Worm (Caenorhabditis elegans) whole organism, young adult: Measurements from ENCODE around the gene imp-2.

ENCODE experiments used
- C06A6.2 ChIP-seq: fragments of 200-800 bp; sonication (Bioruptor generic); conservative IDR thresholded peaks from 2 replicates; pipeline ENCODE4 v1.3.6; 2022; ENCODE audit warnings: missing genetic modification characterization, missing compliant biosample characterization
- D2030.7 ChIP-seq: fragments of 200-800 bp; sonication (Bioruptor generic); IDR thresholded peaks from 2 replicates; pipeline ENCODE4 v1.3.6; 2022; ENCODE audit warnings: missing genetic modification reagents, missing genetic modification characterization, missing compliant biosample characterization
- F10E7.11 ChIP-seq: sonication (generic microtip); optimal IDR thresholded peaks from 2 replicates; lab custom pipeline; 2017; ENCODE audit warnings: mild to moderate bottlenecking, missing genetic modification characterization, moderate library complexity, missing compliant biosample characterization
- F23B12.7 ChIP-seq: sonication (generic microtip); optimal IDR thresholded peaks from 2 replicates; lab custom pipeline; 2017; ENCODE audit warnings: missing genetic modification characterization, mild to moderate bottlenecking, missing compliant biosample characterization, antibody characterized with exemption, moderate library complexity; ENCODE audit not compliant: insufficient read depth
- F33H1.4 ChIP-seq: fragments of 200-800 bp; sonication (Bioruptor generic); IDR thresholded peaks from 2 replicates; pipeline ENCODE4 v1.3.6; 2022; ENCODE audit warnings: missing genetic modification reagents, missing genetic modification characterization, missing compliant biosample characterization
- F49E8.2 ChIP-seq: sonication (generic microtip); optimal IDR thresholded peaks from 3 replicates; lab custom pipeline; 2017; ENCODE audit warnings: missing genetic modification characterization, mild to moderate bottlenecking, missing compliant biosample characterization, antibody characterized with exemption, moderate library complexity; ENCODE audit not compliant: insufficient read depth
- F57A8.1 ChIP-seq: fragments of 200-800 bp; sonication (Bioruptor generic); optimal IDR thresholded peaks from 2 replicates; lab custom pipeline; 2018; ENCODE audit warnings: mild to moderate bottlenecking, missing genetic modification characterization, moderate library complexity, missing compliant biosample characterization
- F57C9.4 ChIP-seq: sonication (generic microtip); optimal IDR thresholded peaks from 2 replicates; lab custom pipeline; 2017; ENCODE audit warnings: mild to moderate bottlenecking, missing genetic modification characterization, missing compliant biosample characterization
- Y53F4B.3 ChIP-seq: fragments of 200-800 bp; sonication (Bioruptor generic); IDR thresholded peaks from 2 replicates; pipeline ENCODE4 v1.3.6; 2022; ENCODE audit warnings: missing genetic modification reagents, missing genetic modification characterization, missing compliant biosample characterization
- akir-1 ChIP-seq: fragments of 200-800 bp; sonication (Bioruptor generic); optimal IDR thresholded peaks from 2 replicates; lab custom pipeline; 2018; ENCODE audit warnings: mild to moderate bottlenecking, missing genetic modification characterization, moderate library complexity, missing compliant biosample characterization
- aptf-3 ChIP-seq: fragments of 200-800 bp; sonication (Bioruptor generic); IDR thresholded peaks from 2 replicates; pipeline ENCODE4 v1.3.6; 2022; ENCODE audit warnings: missing genetic modification characterization, missing compliant biosample characterization
- athp-1 ChIP-seq: sonication (generic microtip); optimal IDR thresholded peaks from 2 replicates; lab custom pipeline; 2017; ENCODE audit warnings: mild to moderate bottlenecking, missing genetic modification characterization, missing compliant biosample characterization
- cebp-1 ChIP-seq, 2 experiments: fragments of 200-800 bp in 1 of 2; sonication (Bioruptor generic) in 1 of 2; sonication (generic microtip) in 1 of 2; IDR thresholded peaks in 1 of 2; optimal IDR thresholded peaks in 1 of 2; 2 replicates each; pipeline versions ENCODE4 v1.3.6 to Lab custom; 2017 to 2022; ENCODE audit warnings: missing compliant biosample characterization in 2 of 2, missing genetic modification characterization in 2 of 2, mild to moderate bottlenecking in 1 of 2, missing genetic modification reagents in 1 of 2, moderate library complexity in 1 of 2
- ceh-100 ChIP-seq: fragments of 200-800 bp; sonication (Bioruptor generic); IDR thresholded peaks from 2 replicates; pipeline ENCODE4 v1.3.6; 2022; ENCODE audit warnings: missing genetic modification reagents, missing genetic modification characterization, missing compliant biosample characterization
- ceh-40 ChIP-seq: fragments of 200-800 bp; sonication (Bioruptor generic); IDR thresholded peaks from 2 replicates; pipeline ENCODE4 v1.3.6; 2022; ENCODE audit warnings: missing genetic modification characterization, missing compliant biosample characterization
- dox-1 ChIP-seq: fragments of 200-800 bp; sonication (Bioruptor generic); IDR thresholded peaks from 2 replicates; pipeline ENCODE4 v1.3.6; 2022; ENCODE audit warnings: missing genetic modification reagents, missing genetic modification characterization, missing compliant biosample characterization
- dpff-1 ChIP-seq: sonication (generic microtip); optimal IDR thresholded peaks from 2 replicates; lab custom pipeline; 2017; ENCODE audit warnings: mild to moderate bottlenecking, missing genetic modification characterization, missing compliant biosample characterization
- egrh-3 ChIP-seq: fragments of 200-800 bp; sonication (Bioruptor generic); IDR thresholded peaks from 2 replicates; pipeline ENCODE4 v1.3.6; 2022; ENCODE audit warnings: missing genetic modification reagents, missing genetic modification characterization, missing compliant biosample characterization
- gei-17 ChIP-seq: fragments of 200-800 bp; sonication (Bioruptor generic); optimal IDR thresholded peaks from 2 replicates; lab custom pipeline; 2018; ENCODE audit warnings: mild to moderate bottlenecking, missing genetic modification characterization, missing compliant biosample characterization
- hmg-1.2 ChIP-seq: fragments of 200-800 bp; sonication (Bioruptor generic); IDR thresholded peaks from 2 replicates; pipeline ENCODE4 v1.3.6; 2022; ENCODE audit warnings: missing genetic modification reagents, missing genetic modification characterization, missing compliant biosample characterization
- hmg-20 ChIP-seq: fragments of 200-800 bp; sonication (Bioruptor generic); IDR thresholded peaks from 2 replicates; pipeline ENCODE4 v1.3.6; 2022; ENCODE audit warnings: missing genetic modification reagents, missing genetic modification characterization, missing compliant biosample characterization
- hsf-1 ChIP-seq: fragments of 200-800 bp; sonication (Bioruptor generic); IDR thresholded peaks from 2 replicates; pipeline ENCODE4 v1.3.6; 2022; ENCODE audit warnings: missing genetic modification reagents, missing genetic modification characterization, missing compliant biosample characterization
- lag-1 ChIP-seq: fragments of 200-800 bp; sonication (Bioruptor generic); IDR thresholded peaks from 2 replicates; pipeline ENCODE4 v1.3.6; 2022; ENCODE audit warnings: missing genetic modification reagents, missing genetic modification characterization, missing compliant biosample characterization
- let-607 ChIP-seq, 2 experiments: fragments of 200-800 bp in 1 of 2; sonication (Bioruptor generic) in 1 of 2; sonication (generic microtip) in 1 of 2; optimal IDR thresholded peaks; 2 replicates each; lab custom pipeline; 2016 to 2018; ENCODE audit warnings: mild to moderate bottlenecking in 2 of 2, missing compliant biosample characterization in 2 of 2, missing genetic modification characterization in 2 of 2, moderate library complexity in 2 of 2, missing genotype in 1 of 2
- lin-35 ChIP-seq, 3 experiments: fragments of 150-350 bp in 2 of 3; sonication (generic microtip) in 1 of 3; optimal IDR thresholded peaks; 2 replicates each; lab custom pipeline; 2014 to 2018; ENCODE audit warnings: missing biosample characterization in 3 of 3, missing genetic modification characterization in 3 of 3, missing genetic modification reagents in 3 of 3
- lin-40 ChIP-seq: sonication (generic microtip); optimal IDR thresholded peaks from 2 replicates; lab custom pipeline; 2016; ENCODE audit warnings: missing genetic modification characterization, mild to moderate bottlenecking, missing compliant biosample characterization, missing genotype, missing genetic modification reagents
- lin-54 ChIP-seq: fragments of 200-800 bp; sonication (Bioruptor generic); optimal IDR thresholded peaks from 2 replicates; lab custom pipeline; 2018; ENCODE audit warnings: mild to moderate bottlenecking, missing genetic modification characterization, missing compliant biosample characterization
- lir-1 ChIP-seq: fragments of 200-800 bp; sonication (Bioruptor generic); conservative IDR thresholded peaks from 2 replicates; pipeline ENCODE4 v1.3.6; 2022; ENCODE audit warnings: missing genetic modification reagents, missing genetic modification characterization, missing compliant biosample characterization
- lsl-1 ChIP-seq: fragments of 200-800 bp; sonication (Bioruptor generic); optimal IDR thresholded peaks from 2 replicates; lab custom pipeline; 2018; ENCODE audit warnings: mild to moderate bottlenecking, missing genetic modification characterization, moderate library complexity, missing compliant biosample characterization
- madf-6 ChIP-seq: fragments of 200-800 bp; sonication (Bioruptor generic); IDR thresholded peaks from 2 replicates; pipeline ENCODE4 v1.3.6; 2022; ENCODE audit warnings: missing genetic modification reagents, missing genetic modification characterization, missing compliant biosample characterization
- mcd-1 ChIP-seq: fragments of 200-800 bp; sonication (Bioruptor generic); IDR thresholded peaks from 2 replicates; pipeline ENCODE4 v1.3.6; 2022; ENCODE audit warnings: missing genetic modification reagents, missing genetic modification characterization, missing compliant biosample characterization
- mel-28 ChIP-seq: sonication (generic microtip); optimal IDR thresholded peaks from 2 replicates; lab custom pipeline; 2016; ENCODE audit warnings: borderline replicate concordance, mild to moderate bottlenecking, missing genetic modification characterization, missing compliant biosample characterization
- nfya-2 ChIP-seq: fragments of 200-800 bp; sonication (Bioruptor generic); IDR thresholded peaks from 2 replicates; pipeline ENCODE4 v1.3.6; 2022; ENCODE audit warnings: missing genetic modification reagents, missing genetic modification characterization, missing compliant biosample characterization
- nfyb-1 ChIP-seq: fragments of 200-800 bp; sonication (Bioruptor generic); IDR thresholded peaks from 2 replicates; pipeline ENCODE4 v1.3.6; 2022; ENCODE audit warnings: missing genetic modification reagents, missing genetic modification characterization, missing compliant biosample characterization
- pbrm-1 ChIP-seq: fragments of 200-800 bp; sonication (Bioruptor generic); IDR thresholded peaks from 2 replicates; pipeline ENCODE4 v1.3.6; 2022; ENCODE audit warnings: missing genetic modification reagents, missing genetic modification characterization, missing compliant biosample characterization
- rcor-1 ChIP-seq: fragments of 200-800 bp; sonication (Bioruptor generic); IDR thresholded peaks from 2 replicates; pipeline ENCODE4 v1.3.6; 2022; ENCODE audit warnings: missing genetic modification reagents, missing genetic modification characterization, missing compliant biosample characterization
- snpc-1.1 ChIP-seq: sonication (generic microtip); optimal IDR thresholded peaks from 2 replicates; lab custom pipeline; 2017; ENCODE audit warnings: missing genetic modification characterization, mild to moderate bottlenecking, missing compliant biosample characterization, antibody characterized with exemption, moderate library complexity, missing genotype, missing genetic modification reagents; ENCODE audit not compliant: insufficient read depth
- snpc-1.3 ChIP-seq: sonication (generic microtip); optimal IDR thresholded peaks from 2 replicates; lab custom pipeline; 2017; ENCODE audit warnings: missing genetic modification characterization, mild to moderate bottlenecking, missing compliant biosample characterization, antibody characterized with exemption, moderate library complexity, missing genotype, missing genetic modification reagents; ENCODE audit not compliant: insufficient read depth
- snpc-3.4 ChIP-seq: sonication (generic microtip); optimal IDR thresholded peaks from 2 replicates; lab custom pipeline; 2017; ENCODE audit warnings: missing genetic modification characterization, mild to moderate bottlenecking, missing compliant biosample characterization, antibody characterized with exemption, moderate library complexity, missing genotype, missing genetic modification reagents
- snpc-4 ChIP-seq, 5 experiments: fragments of 150-350 bp in 1 of 5; sonication (generic microtip) in 4 of 5; optimal IDR thresholded peaks; 2 replicates each; lab custom pipeline; 2014 to 2018; ENCODE audit warnings: missing genetic modification characterization in 5 of 5, missing biosample characterization in 3 of 5, antibody characterized with exemption in 2 of 5, mild to moderate bottlenecking in 2 of 5, missing compliant biosample characterization in 2 of 5, missing genotype in 2 of 5, moderate library complexity in 2 of 5, missing genetic modification reagents in 1 of 5
- tbp1 ChIP-seq: fragments of 200-800 bp; sonication (Bioruptor generic); optimal IDR thresholded peaks from 2 replicates; lab custom pipeline; 2018; ENCODE audit warnings: mild to moderate bottlenecking, missing genetic modification characterization, missing compliant biosample characterization
- tbx-9 ChIP-seq: sonication (generic microtip); optimal IDR thresholded peaks from 2 replicates; lab custom pipeline; 2016; ENCODE audit warnings: borderline replicate concordance, missing genetic modification characterization, inconsistent platforms, missing compliant biosample characterization
- ztf-22 ChIP-seq: fragments of 200-800 bp; sonication (Bioruptor generic); optimal IDR thresholded peaks from 2 replicates; lab custom pipeline; 2018; ENCODE audit warnings: mild to moderate bottlenecking, missing genetic modification characterization, moderate library complexity, missing compliant biosample characterization
- ztf-26 ChIP-seq: sonication (generic microtip); optimal IDR thresholded peaks from 2 replicates; lab custom pipeline; 2017; ENCODE audit warnings: missing genetic modification characterization, missing compliant biosample characterization
- ztf-28 ChIP-seq: fragments of 200-800 bp; sonication (Bioruptor generic); IDR thresholded peaks from 2 replicates; pipeline ENCODE4 v1.3.6; 2022; ENCODE audit warnings: missing genetic modification reagents, missing genetic modification characterization, missing compliant biosample characterization

imp-2 gene

ce11 chrIV:11110995-11111619, 7.6 kb downstream of the imp-2 start, which contains the start of gene rps-5:
Gene rps-5, minus strand, starts transcription at chrIV:11111045.
- TF ChIP-seq egrh-3 (GFP tag; lab: Robert Waterston, UW) (no peak), snpc-3.4 (tag; lab: Kevin White, UChicago) (peak; percentile 41), F23B12.7 (peak; percentile 13), rcor-1 (GFP tag; lab: Robert Waterston, UW) (peak; percentile 40; the same call in 1 of the 2 replicates), tbp1 (GFP tag; lab: Kevin White, UChicago) (peak; percentile 34), dox-1 (GFP tag; lab: Robert Waterston, UW) (no peak), ztf-22 (GFP tag; lab: Kevin White, UChicago) (no peak), lag-1 (GFP tag; lab: Robert Waterston, UW) (no peak), hmg-20 (GFP tag; lab: Robert Waterston, UW) (no peak), cebp-1 (GFP tag; IDR thresholded peaks at IDR 0.05; lab: Robert Waterston, UW) (no peak), cebp-1 (tag; optimal IDR thresholded peaks at IDR 0.05; lab: Kevin White, UChicago) (peak; percentile 19), tbx-9 (tag; lab: Kevin White, UChicago) (no peak), F57A8.1 (no peak), lin-35 (GFP tag; optimal IDR thresholded peaks at IDR 0.05; lab: Kevin White, UChicago) (peak in 1 of 3 experiments; percentile 54), lsl-1 (peak; percentile 55), ztf-26 (no peak), pbrm-1 (GFP tag; lab: Robert Waterston, UW) (0 out of 2 replicates have a peak, but pooled peaks have one; percentile 11), hmg-1.2 (GFP tag; lab: Robert Waterston, UW) (peak; percentile 93), nfya-2 (GFP tag; lab: Robert Waterston, UW) (no peak), athp-1 (no peak), hsf-1 (no peak), madf-6 (GFP tag; lab: Robert Waterston, UW) (peak; percentile 68), let-607 (tag; optimal IDR thresholded peaks at IDR 0.05; lab: Kevin White, UChicago) (peak in 1 of 2 experiments; percentile 32), mcd-1 (peak; percentile 54), D2030.7 (peak; percentile 52; the same call in 1 of the 2 replicates), gei-17 (GFP tag; lab: Kevin White, UChicago) (no peak), snpc-4 (GFP tag; optimal IDR thresholded peaks at IDR 0.05; lab: Kevin White, UChicago) (no peak), snpc-4 (tag; optimal IDR thresholded peaks at IDR 0.05; lab: Kevin White, UChicago) (peak in 2 of 4 experiments; percentile 29 to 31), F49E8.2 (peak; percentile 19), dpff-1 (no peak), snpc-1.3 (tag; lab: Kevin White, UChicago) (peak; percentile 33), F33H1.4 (peak; percentile 83), lin-54 (GFP tag; lab: Kevin White, UChicago) (peak; percentile 51)
- TF ChIP-seq, all 124 proteins: peak for 18

- TF ChIP-seq ceh-40 (no peak), ztf-28 (GFP tag; lab: Robert Waterston, UW) (no peak), C06A6.2 (GFP tag; lab: Robert Waterston, UW) (no peak), akir-1 (GFP tag; lab: Kevin White, UChicago) (no peak), D2030.7 (peak; percentile 38; the same call in 1 of the 2 replicates), nfyb-1 (no peak; the same call in 1 of the 2 replicates), cebp-1 (GFP tag; IDR thresholded peaks at IDR 0.05; lab: Robert Waterston, UW) (no peak), cebp-1 (tag; optimal IDR thresholded peaks at IDR 0.05; lab: Kevin White, UChicago) (no peak), lin-40 (tag; lab: Kevin White, UChicago) (no peak), aptf-3 (peak; percentile 17; the same call in 1 of the 2 replicates), ceh-100 (GFP tag; lab: Robert Waterston, UW) (no peak; the same call in 1 of the 2 replicates), F57C9.4 (tag; lab: Kevin White, UChicago) (no peak), snpc-1.1 (tag; lab: Kevin White, UChicago) (no peak), lir-1 (GFP tag; lab: Robert Waterston, UW) (no peak), hmg-20 (GFP tag; lab: Robert Waterston, UW) (no peak), Y53F4B.3 (GFP tag; lab: Robert Waterston, UW) (no peak), mel-28 (no peak), F10E7.11 (tag; lab: Kevin White, UChicago) (no peak)
Measured at ce11 chrIV:11109771-11110170, 8.9 kb downstream of the imp-2 start, which contains the start of gene pigk-1. Gene pigk-1, minus strand, starts transcription at chrIV:11110018.
